Worm (Caenorhabditis elegans) whole organism, late embryonic: Measurements from ENCODE around the gene lips-6.

Experiments used
- C38D4.7 ChIP-seq: fragments of 200-800 bp; sonication (Bioruptor generic); optimal IDR thresholded peaks from 2 replicates; lab custom pipeline; 2018; ENCODE audit warnings: mild to moderate bottlenecking, missing genetic modification characterization, moderate library complexity, missing compliant biosample characterization
- F13H6.1 ChIP-seq: sonication (generic microtip); optimal IDR thresholded peaks from 2 replicates; lab custom pipeline; 2016; ENCODE audit warnings: missing genetic modification characterization, missing compliant biosample characterization
- K02D7.2 ChIP-seq: sonication (generic microtip); optimal IDR thresholded peaks from 2 replicates; lab custom pipeline; 2017; ENCODE audit warnings: mild to moderate bottlenecking, missing genetic modification characterization, missing compliant biosample characterization
- K09A11.1 ChIP-seq: sonication (generic microtip); optimal IDR thresholded peaks from 2 replicates; lab custom pipeline; 2017; ENCODE audit warnings: antibody characterized with exemption, mild to moderate bottlenecking, missing genetic modification characterization, missing compliant biosample characterization; ENCODE audit not compliant: insufficient read depth
- ahr-1 ChIP-seq: sonication (generic microtip); optimal IDR thresholded peaks from 2 replicates; lab custom pipeline; 2016; ENCODE audit warnings: missing genetic modification characterization, missing compliant biosample characterization
- ceh-19 ChIP-seq: fragments of 200-800 bp; sonication (Bioruptor generic); optimal IDR thresholded peaks from 2 replicates; lab custom pipeline; 2018; ENCODE audit warnings: mild to moderate bottlenecking, missing genetic modification characterization, missing compliant biosample characterization
- ceh-2 ChIP-seq: sonication (generic microtip); optimal IDR thresholded peaks from 2 replicates; lab custom pipeline; 2016; ENCODE audit warnings: missing genotype, missing genetic modification characterization, missing compliant biosample characterization
- ceh-24 ChIP-seq: sonication (generic microtip); optimal IDR thresholded peaks from 2 replicates; lab custom pipeline; 2016; ENCODE audit warnings: mild to moderate bottlenecking, missing genetic modification characterization, missing compliant biosample characterization
- ceh-30 ChIP-seq: fragments of 150-350 bp; optimal IDR thresholded peaks from 2 replicates; lab custom pipeline; 2014; ENCODE audit warnings: missing biosample characterization, missing genetic modification characterization
- ceh-45 ChIP-seq: fragments of 200-800 bp; sonication (Bioruptor generic); IDR thresholded peaks from 2 replicates; pipeline ENCODE4 v1.3.6; 2022; ENCODE audit warnings: missing genetic modification reagents, missing genetic modification characterization, missing compliant biosample characterization
- ceh-6 ChIP-seq: fragments of 200-800 bp; sonication (Bioruptor generic); optimal IDR thresholded peaks from 2 replicates; lab custom pipeline; 2018; ENCODE audit warnings: mild to moderate bottlenecking, missing genetic modification characterization, missing compliant biosample characterization
- dmd-4 ChIP-seq: sonication (generic microtip); optimal IDR thresholded peaks from 2 replicates; lab custom pipeline; 2016; ENCODE audit warnings: borderline replicate concordance, missing genetic modification characterization, missing compliant biosample characterization
- dve-1 ChIP-seq: sonication (generic microtip); optimal IDR thresholded peaks from 2 replicates; lab custom pipeline; 2017; ENCODE audit warnings: antibody characterized with exemption, mild to moderate bottlenecking, missing genetic modification characterization, missing compliant biosample characterization
- elt-4 ChIP-seq: sonication (generic microtip); optimal IDR thresholded peaks from 2 replicates; lab custom pipeline; 2016; ENCODE audit warnings: missing genetic modification characterization, missing compliant biosample characterization
- eyg-1 ChIP-seq: sonication (generic microtip); optimal IDR thresholded peaks from 2 replicates; lab custom pipeline; 2016; ENCODE audit warnings: missing genotype, missing genetic modification characterization, missing compliant biosample characterization
- fax-1 ChIP-seq: sonication (generic microtip); optimal IDR thresholded peaks from 2 replicates; lab custom pipeline; 2016; ENCODE audit warnings: missing genotype, missing genetic modification characterization, missing compliant biosample characterization
- fkh-10 ChIP-seq: fragments of 150-350 bp; optimal IDR thresholded peaks from 2 replicates; lab custom pipeline; 2014; ENCODE audit warnings: missing biosample characterization, missing genetic modification reagents, missing genetic modification characterization
- fkh-6 ChIP-seq: sonication (generic microtip); optimal IDR thresholded peaks from 2 replicates; lab custom pipeline; 2016; ENCODE audit warnings: missing genetic modification characterization, missing compliant biosample characterization
- gmeb-2 ChIP-seq: sonication (generic microtip); optimal IDR thresholded peaks from 2 replicates; lab custom pipeline; 2016; ENCODE audit warnings: missing genetic modification characterization, inconsistent platforms, missing compliant biosample characterization
- hlh-15 ChIP-seq: sonication (generic microtip); optimal IDR thresholded peaks from 2 replicates; lab custom pipeline; 2016; ENCODE audit warnings: missing genetic modification characterization, missing compliant biosample characterization
- hlh-30 ChIP-seq: sonication (generic microtip); optimal IDR thresholded peaks from 2 replicates; lab custom pipeline; 2017; ENCODE audit warnings: antibody characterized with exemption, missing genetic modification characterization, missing compliant biosample characterization; ENCODE audit not compliant: insufficient read depth
- hlh-6 ChIP-seq: sonication (generic microtip); optimal IDR thresholded peaks from 2 replicates; lab custom pipeline; 2016; ENCODE audit warnings: missing genotype, missing genetic modification characterization, missing compliant biosample characterization
- lin-11 ChIP-seq: fragments of 200-800 bp; sonication (Bioruptor generic); optimal IDR thresholded peaks from 2 replicates; lab custom pipeline; 2018; ENCODE audit warnings: mild to moderate bottlenecking, missing genetic modification characterization, missing compliant biosample characterization
- madf-2 ChIP-seq: sonication (generic microtip); optimal IDR thresholded peaks from 2 replicates; lab custom pipeline; 2017; ENCODE audit warnings: missing genetic modification characterization, missing compliant biosample characterization
- nfya-1 ChIP-seq: sonication (generic microtip); optimal IDR thresholded peaks from 2 replicates; lab custom pipeline; 2017; ENCODE audit warnings: missing genetic modification characterization, mild to moderate bottlenecking, missing compliant biosample characterization, antibody characterized with exemption, moderate library complexity
- nhr-11 ChIP-seq: fragments of 150-350 bp; optimal IDR thresholded peaks from 2 replicates; lab custom pipeline; 2014; ENCODE audit warnings: missing biosample characterization, missing genetic modification characterization
- npax-4 ChIP-seq: sonication (generic microtip); optimal IDR thresholded peaks from 2 replicates; lab custom pipeline; 2016; ENCODE audit warnings: missing genetic modification characterization, missing compliant biosample characterization
- odd-2 ChIP-seq: sonication (generic microtip); optimal IDR thresholded peaks from 2 replicates; lab custom pipeline; 2017; ENCODE audit warnings: antibody characterized with exemption, mild to moderate bottlenecking, missing genetic modification characterization, missing compliant biosample characterization
- pag-3 ChIP-seq: sonication (generic microtip); optimal IDR thresholded peaks from 2 replicates; lab custom pipeline; 2016; ENCODE audit warnings: missing compliant biosample characterization, missing genetic modification characterization, borderline replicate concordance
- pha-4 ChIP-seq: fragments of 150-350 bp; optimal IDR thresholded peaks from 2 replicates; lab custom pipeline; 2018; ENCODE audit warnings: missing biosample characterization, missing genetic modification reagents, missing genetic modification characterization
- pqm-1 ChIP-seq: sonication (generic microtip); optimal IDR thresholded peaks from 2 replicates; lab custom pipeline; 2016; ENCODE audit warnings: missing genetic modification characterization, missing compliant biosample characterization
- ref-2 ChIP-seq: sonication (generic microtip); optimal IDR thresholded peaks from 2 replicates; lab custom pipeline; 2016; ENCODE audit warnings: missing genetic modification characterization, missing compliant biosample characterization
- rnt-1 ChIP-seq: sonication (generic microtip); optimal IDR thresholded peaks from 2 replicates; lab custom pipeline; 2016; ENCODE audit warnings: missing genetic modification characterization, missing compliant biosample characterization
- sdc-2 ChIP-seq: sonication (generic microtip); optimal IDR thresholded peaks from 2 replicates; lab custom pipeline; 2016; ENCODE audit warnings: missing genotype, missing genetic modification characterization, missing compliant biosample characterization
- sox-2 ChIP-seq: fragments of 200-800 bp; sonication (Bioruptor generic); IDR thresholded peaks from 2 replicates; pipeline ENCODE4 v1.3.6; 2022; ENCODE audit warnings: missing genetic modification reagents, missing genetic modification characterization, missing compliant biosample characterization
- syd-9 ChIP-seq: sonication (generic microtip); optimal IDR thresholded peaks from 2 replicates; lab custom pipeline; 2016; ENCODE audit warnings: mild to moderate bottlenecking, missing genetic modification characterization, moderate library complexity, missing compliant biosample characterization
- tbx-2 ChIP-seq: sonication (generic microtip); optimal IDR thresholded peaks from 2 replicates; lab custom pipeline; 2016; ENCODE audit warnings: missing genetic modification characterization, missing compliant biosample characterization
- tbx-7 ChIP-seq: sonication (generic microtip); optimal IDR thresholded peaks from 2 replicates; lab custom pipeline; 2016; ENCODE audit warnings: missing genotype, missing genetic modification characterization, missing compliant biosample characterization
- unc-3 ChIP-seq, 2 experiments: fragments of 200-800 bp in 1 of 2; sonication (Bioruptor generic) in 1 of 2; sonication (generic microtip) in 1 of 2; conservative IDR thresholded peaks in 1 of 2; optimal IDR thresholded peaks in 1 of 2; 2 replicates each; pipeline versions ENCODE4 v1.3.6 to Lab custom; 2016 to 2022; ENCODE audit warnings: missing compliant biosample characterization in 2 of 2, missing genetic modification characterization in 2 of 2, missing genetic modification reagents in 1 of 2
- unc-42 ChIP-seq: sonication (generic microtip); optimal IDR thresholded peaks from 2 replicates; lab custom pipeline; 2016; ENCODE audit warnings: missing genotype, missing genetic modification characterization, missing compliant biosample characterization
- unc-86 ChIP-seq: sonication (generic microtip); optimal IDR thresholded peaks from 2 replicates; lab custom pipeline; 2016; ENCODE audit warnings: missing genetic modification characterization, missing compliant biosample characterization

Gene lips-6

DNA sequence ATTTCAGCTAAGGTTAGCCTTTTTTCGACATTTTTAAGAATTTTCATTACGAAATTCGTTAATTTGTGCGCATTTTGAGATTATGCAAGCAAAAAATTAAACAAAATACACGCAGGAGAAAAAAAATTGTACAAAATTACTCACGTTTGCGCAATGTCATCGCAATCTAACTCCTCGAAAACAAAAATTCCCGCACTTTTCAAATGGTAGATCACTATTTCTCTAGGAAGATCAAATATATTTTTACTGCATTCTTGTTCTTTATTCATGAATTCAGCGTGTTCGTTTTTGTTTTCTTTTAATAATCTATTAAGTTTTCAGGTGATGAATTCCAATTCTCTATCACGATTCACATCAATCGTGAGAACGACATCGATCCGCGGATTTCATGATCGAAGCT, 15.5 kb upstream of the lips-6 start, which contains the start of the genes T12G3.6 and mrpl-51:
Gene T12G3.6, minus strand, starts transcription at position 269 of the 400 bp plus-strand sequence.
Gene mrpl-51, plus strand, starts transcription at position 322 of the 400 bp plus-strand sequence.
- TF ChIP-seq ref-2 (tag; lab: Kevin White, UChicago) (no peak), dmd-4 (tag; lab: Kevin White, UChicago) (no peak), madf-2 (tag; lab: Kevin White, UChicago) (no peak), unc-86 (tag; lab: Kevin White, UChicago) (no peak), nhr-11 (no peak), tbx-7 (tag; lab: Kevin White, UChicago) (no peak), K02D7.2 (tag; lab: Kevin White, UChicago) (no peak), elt-4 (tag; lab: Kevin White, UChicago) (no peak), syd-9 (no peak), nfya-1 (tag; lab: Kevin White, UChicago) (no peak), C38D4.7 (GFP tag; lab: Kevin White, UChicago) (no peak), ceh-6 (GFP tag; lab: Kevin White, UChicago) (no peak), pag-3 (tag; lab: Kevin White, UChicago) (no peak)

DNA sequence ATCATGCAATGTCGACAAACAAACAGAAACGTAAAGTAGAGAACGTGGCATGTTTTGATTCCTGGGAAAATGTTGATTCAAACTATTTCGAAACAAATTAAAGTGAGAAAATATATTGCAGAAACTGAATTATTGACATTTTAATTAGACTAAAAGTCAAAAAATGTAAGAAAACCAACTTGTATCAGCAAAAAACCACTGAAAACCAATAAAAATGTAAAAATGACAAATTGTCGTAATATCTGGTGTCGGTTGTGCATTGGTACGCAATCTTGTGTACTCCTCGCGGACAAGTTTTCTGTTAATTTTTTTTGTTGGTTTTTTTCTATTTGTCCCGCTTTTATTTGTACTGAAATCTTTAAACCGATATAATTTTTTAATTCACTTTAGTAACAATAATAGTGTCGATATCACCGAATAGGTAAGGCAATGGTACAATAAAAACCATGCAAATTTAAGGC, 14.3 kb upstream of the lips-6 start, which contains the start of gene T12G3.11:
Gene T12G3.11, minus strand, starts transcription at position 51 of the 461 bp plus-strand sequence.
- TF ChIP-seq unc-3 (GFP tag; conservative IDR thresholded peaks at IDR 0.05; lab: Robert Waterston, UW) (no peak), unc-3 (tag; optimal IDR thresholded peaks at IDR 0.05; lab: Kevin White, UChicago) (no peak), dmd-4 (tag; lab: Kevin White, UChicago) (no peak), hlh-6 (tag; lab: Kevin White, UChicago) (no peak), unc-42 (no peak), tbx-2 (tag; lab: Kevin White, UChicago) (no peak), ceh-45 (GFP tag; lab: Robert Waterston, UW) (no peak), hlh-30 (no peak), pag-3 (tag; lab: Kevin White, UChicago) (no peak), ceh-24 (tag; lab: Kevin White, UChicago) (no peak), rnt-1 (no peak), sdc-2 (tag; lab: Kevin White, UChicago) (no peak), fkh-6 (tag; lab: Kevin White, UChicago) (no peak), npax-4 (tag; lab: Kevin White, UChicago) (no peak), fkh-10 (GFP tag; lab: Kevin White, UChicago) (no peak), ceh-19 (no peak), F13H6.1 (no peak), K09A11.1 (tag; lab: Kevin White, UChicago) (no peak), dve-1 (tag; lab: Kevin White, UChicago) (no peak), pha-4 (tag; lab: Kevin White, UChicago) (no peak)

DNA sequence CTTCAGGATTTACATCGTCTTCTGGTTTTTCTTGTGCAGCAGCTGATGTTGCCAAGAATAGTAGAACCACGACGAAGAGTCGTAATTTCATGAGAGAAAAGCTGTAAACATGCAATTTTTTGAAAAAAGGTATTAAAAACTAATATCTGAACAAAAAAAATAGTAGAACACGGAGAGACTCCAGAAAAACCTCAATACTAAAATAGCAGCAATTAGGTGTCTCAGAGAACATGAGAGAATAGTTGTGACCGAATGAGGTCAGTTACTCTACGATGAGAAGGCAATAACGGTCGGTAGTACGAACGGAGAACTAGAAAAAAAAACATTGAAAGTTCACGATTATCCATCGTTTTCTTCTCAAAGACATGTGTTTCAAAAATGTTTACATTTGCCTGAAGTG, 13.6 kb upstream of the lips-6 start, which contains the start of gene tgn-38:
Gene tgn-38, minus strand, starts transcription at position 101 of the 400 bp plus-strand sequence.
- TF ChIP-seq hlh-15 (tag; lab: Kevin White, UChicago) (no peak), tbx-7 (tag; lab: Kevin White, UChicago) (no peak), unc-86 (tag; lab: Kevin White, UChicago) (no peak), pqm-1 (no peak), odd-2 (no peak), eyg-1 (tag; lab: Kevin White, UChicago) (no peak), dmd-4 (tag; lab: Kevin White, UChicago) (no peak), ceh-30 (tag; lab: Kevin White, UChicago) (no peak), dve-1 (tag; lab: Kevin White, UChicago) (no peak), lin-11 (no peak), gmeb-2 (tag; lab: Kevin White, UChicago) (no peak), nhr-11 (no peak), ahr-1 (tag; lab: Kevin White, UChicago) (no peak), ceh-2 (tag; lab: Kevin White, UChicago) (no peak), madf-2 (tag; lab: Kevin White, UChicago) (no peak), K02D7.2 (tag; lab: Kevin White, UChicago) (no peak), sox-2 (GFP tag; lab: Robert Waterston, UW) (no peak), C38D4.7 (GFP tag; lab: Kevin White, UChicago) (no peak), nfya-1 (tag; lab: Kevin White, UChicago) (no peak), fax-1 (tag; lab: Kevin White, UChicago) (no peak)
